Worm (Caenorhabditis elegans) whole organism, L2 larva: Measurements from ENCODE around the gene F08F8.7.

Source experiments
- alr-1 ChIP-seq: fragments of 150-350 bp; optimal IDR thresholded peaks from 2 replicates; lab custom pipeline; 2014; ENCODE audit warnings: missing biosample characterization, missing genetic modification characterization
- aly-2 ChIP-seq: fragments of 150-350 bp; optimal IDR thresholded peaks from 2 replicates; lab custom pipeline; 2014; ENCODE audit warnings: missing biosample characterization, missing genetic modification characterization
- elt-3 ChIP-seq: sonication (generic microtip); optimal IDR thresholded peaks from 2 replicates; lab custom pipeline; 2017; ENCODE audit warnings: missing biosample characterization, missing genetic modification characterization
- nhr-12 ChIP-seq: fragments of 150-350 bp; optimal IDR thresholded peaks from 2 replicates; lab custom pipeline; 2014; ENCODE audit warnings: missing biosample characterization, missing genetic modification characterization
- snpc-4 ChIP-seq: fragments of 150-350 bp; optimal IDR thresholded peaks from 2 replicates; lab custom pipeline; 2014; ENCODE audit warnings: missing biosample characterization, missing genetic modification characterization
- unc-39 ChIP-seq: fragments of 150-350 bp; optimal IDR thresholded peaks from 2 replicates; lab custom pipeline; 2014; ENCODE audit warnings: missing biosample characterization, missing genetic modification characterization

DNA sequence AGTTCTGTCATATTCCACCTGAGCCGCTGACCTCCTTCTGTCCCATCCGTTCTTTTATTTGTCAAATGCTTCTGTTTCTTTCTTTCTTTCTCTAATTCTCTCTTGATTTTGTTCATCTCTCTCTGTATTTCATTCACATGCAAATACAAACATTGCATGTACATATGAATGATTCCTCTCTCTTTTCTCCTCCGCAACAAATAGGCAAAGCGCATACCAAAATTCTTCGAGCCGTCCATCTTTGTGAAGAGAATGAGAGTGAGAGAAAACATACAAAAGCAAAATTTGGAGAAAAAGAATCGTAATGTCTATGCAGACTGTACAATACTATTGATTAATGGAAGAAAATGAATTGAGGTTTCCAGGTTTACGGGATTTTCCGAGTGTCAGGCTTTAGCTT lies 29.6 kb downstream of the F08F8.7 start:
- TF ChIP-seq alr-1 (tag; lab: Kevin White, UChicago): no peak
- TF ChIP-seq aly-2 (tag; lab: Kevin White, UChicago): no peak
- no peak for TF ChIP-seq nhr-12
- TF ChIP-seq elt-3: no peak
- TF ChIP-seq snpc-4: no peak
- TF ChIP-seq unc-39: no peak
